Worm (Caenorhabditis elegans): ENCODE data around the gene K04C2.8.

K04C2.8 gene

DNA sequence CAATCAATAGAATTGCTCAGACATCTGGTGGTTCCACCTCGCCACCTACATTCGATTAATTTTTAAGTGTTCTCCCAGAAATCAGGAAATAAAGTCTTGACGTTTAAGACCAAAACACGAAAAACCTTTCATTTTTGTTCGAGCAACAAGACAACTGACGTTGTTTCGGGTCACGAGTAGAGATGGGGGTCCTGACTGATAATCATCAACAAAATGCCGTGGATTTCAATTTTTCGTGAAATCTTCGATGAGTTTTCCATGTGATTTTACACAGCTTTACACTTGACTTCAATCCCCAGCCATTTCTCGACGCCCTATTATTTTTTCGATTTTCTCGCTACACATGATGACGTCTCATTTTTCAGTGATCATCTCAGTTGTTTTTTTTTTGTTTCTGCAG is 971 bp downstream of the K04C2.8 start (continued):
- TF ChIP-seq ceh-44 (GFP tag; IDR thresholded peaks at IDR 0.05) (no peak), nhr-11 (tag; optimal IDR thresholded peaks at IDR 0.05) (peak; percentile 45), ctbp-1 (GFP tag; IDR thresholded peaks at IDR 0.05) (no peak), lsy-2 (tag; optimal IDR thresholded peaks at IDR 0.05) (no peak)

DNA sequence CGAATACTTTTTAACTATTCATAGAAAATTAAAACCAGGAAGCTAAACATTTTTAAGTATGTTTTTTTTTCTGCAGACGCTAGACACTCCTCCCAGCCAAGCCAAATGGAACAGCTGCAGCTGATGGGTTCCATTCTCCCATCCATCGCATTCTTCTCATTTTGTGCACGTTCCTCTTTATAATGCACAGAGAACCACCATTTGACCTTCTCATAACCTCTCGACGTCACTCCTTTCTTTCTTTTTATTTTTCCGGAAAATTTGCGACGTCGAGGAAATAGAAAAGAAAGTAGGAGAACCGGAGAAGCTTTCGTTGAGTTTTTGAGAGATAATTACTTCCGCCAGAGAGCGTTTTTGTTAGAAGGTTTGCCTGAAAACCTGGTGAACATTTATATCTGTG is 1.6 kb downstream of the K04C2.8 start:
- TF ChIP-seq hif-1 (tag; optimal IDR thresholded peaks at IDR 0.05): peak in 1 of 2 experiments; percentile 90
- no peak for TF ChIP-seq lim-7 (GFP tag; IDR thresholded peaks at IDR 0.05)
- TF ChIP-seq aha-1 (tag): peak; percentile 92
- peak; percentile 36 for TF ChIP-seq mep-1 (tag; optimal IDR thresholded peaks at IDR 0.05)
- TF ChIP-seq lsy-2 (tag; optimal IDR thresholded peaks at IDR 0.05): peak in 1 of 2 experiments; percentile 31
- TF ChIP-seq T26A8.4 (GFP tag; IDR thresholded peaks at IDR 0.05): 0 out of 2 replicates have a peak, but pooled peaks have one; percentile 49
- peak; percentile 16; the same call in 1 of the 2 replicates for TF ChIP-seq ctbp-1 (GFP tag; IDR thresholded peaks at IDR 0.05)
- TF ChIP-seq php-3 (GFP tag; IDR thresholded peaks at IDR 0.05): no peak
- TF ChIP-seq hlh-11 (tag; optimal IDR thresholded peaks at IDR 0.05): peak; percentile 6

DNA sequence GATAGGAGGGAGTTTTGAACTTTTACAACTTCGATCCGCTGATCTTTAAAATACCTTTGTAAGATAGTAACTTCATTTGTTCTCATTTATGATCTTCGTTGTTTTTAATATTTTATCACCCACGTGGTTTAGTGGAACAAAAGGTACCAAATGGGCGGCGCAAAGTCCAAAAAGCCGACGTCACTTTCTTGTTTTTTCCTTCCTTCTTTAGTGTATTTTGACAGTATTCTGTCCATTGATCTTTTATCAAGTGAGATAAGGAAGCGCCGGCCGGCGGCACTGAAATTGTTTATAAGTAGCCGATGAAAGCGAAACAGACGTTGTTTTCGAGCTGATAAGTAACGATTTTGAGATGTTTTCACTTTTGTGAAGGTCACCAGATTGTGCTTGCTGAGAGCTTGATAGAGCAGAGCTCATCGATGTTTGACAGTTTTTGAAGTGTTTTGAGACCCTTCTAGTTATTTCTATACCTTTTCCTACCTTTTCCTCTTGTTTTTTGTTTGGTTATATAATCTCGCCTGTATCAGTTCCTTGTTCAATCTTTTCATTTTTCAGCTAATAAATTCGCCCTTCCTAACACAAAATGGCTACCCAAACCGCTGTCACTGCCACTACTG is 2.5 kb downstream of the K04C2.8 start, which contains the start of gene K04C2.3:
Gene K04C2.3 (plus strand): TSS at position 556 of the 617 bp plus-strand sequence.
- TF ChIP-seq hlh-11 (tag; optimal IDR thresholded peaks at IDR 0.05) (peak; percentile 70), nhr-77 (tag; optimal IDR thresholded peaks at IDR 0.05) (no peak), arid-1 (GFP tag; conservative IDR thresholded peaks at IDR 0.05) (no peak), daf-16 (GFP tag; optimal IDR thresholded peaks at IDR 0.05) (no peak), daf-16 (tag; optimal IDR thresholded peaks at IDR 0.05) (peak; percentile 86), nhr-28 (tag; optimal IDR thresholded peaks at IDR 0.05) (peak; percentile 1), nhr-10 (tag; optimal IDR thresholded peaks at IDR 0.05) (peak; percentile 23), R02D3.7 (tag; optimal IDR thresholded peaks at IDR 0.05) (no peak), dmd-6 (GFP tag; IDR thresholded peaks at IDR 0.05) (peak; percentile 21; the same call in 1 of the 2 replicates), mdl-1 (tag; optimal IDR thresholded peaks at IDR 0.05) (peak in 1 of 2 experiments; percentile 53), dve-1 (tag; optimal IDR thresholded peaks at IDR 0.05; ENCODE audit: insufficient read depth) (peak; percentile 88), unc-62 (GFP tag; optimal IDR thresholded peaks at IDR 0.05 in 1 of 2) (peak in 1 of 2 experiments; percentile 95), unc-62 (tag; optimal IDR thresholded peaks at IDR 0.05) (no peak), unc-130 (GFP tag; optimal IDR thresholded peaks at IDR 0.05) (no peak), nhr-102 (tag; optimal IDR thresholded peaks at IDR 0.05) (peak; percentile 27), fos-1 (tag; optimal IDR thresholded peaks at IDR 0.05) (no peak), ceh-20 (GFP tag; IDR thresholded peaks at IDR 0.05) (0 out of 2 replicates have a peak, but pooled peaks have one; percentile 19)

DNA sequence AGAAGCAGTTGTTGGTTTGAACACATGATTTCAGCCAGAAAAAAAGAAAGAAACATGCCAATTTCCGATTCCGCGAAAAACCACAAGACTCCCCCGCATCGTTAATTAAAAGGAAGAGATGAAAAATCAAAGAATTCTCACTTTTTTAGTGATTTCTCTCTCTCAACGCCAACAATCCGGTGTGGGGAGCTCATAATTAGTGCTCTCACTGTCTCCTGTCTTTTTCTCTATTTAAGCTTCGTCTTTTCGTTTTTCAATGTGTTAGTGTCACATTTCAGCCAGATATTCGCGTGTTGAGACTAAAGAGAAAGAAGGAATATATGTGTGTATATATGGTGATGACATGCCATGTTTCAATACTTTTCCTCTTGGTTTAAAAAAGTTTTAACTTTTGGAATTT is 3.6 kb downstream of the K04C2.8 start:
- no peak for TF ChIP-seq lin-38 (GFP tag; IDR thresholded peaks at IDR 0.05)
- no peak for TF ChIP-seq dmd-6 (GFP tag; IDR thresholded peaks at IDR 0.05)
- TF ChIP-seq pqm-1 (tag; optimal IDR thresholded peaks at IDR 0.05): no peak
- no peak for TF ChIP-seq R02D3.7 (tag; optimal IDR thresholded peaks at IDR 0.05)
- TF ChIP-seq ama-1 (optimal IDR thresholded peaks at IDR 0.05): peak; percentile 1
- no peak for TF ChIP-seq nhr-10 (tag; optimal IDR thresholded peaks at IDR 0.05)
- TF ChIP-seq lsy-2 (tag; optimal IDR thresholded peaks at IDR 0.05): peak; percentile 5 to 64
- no peak for TF ChIP-seq nhr-76 (tag; optimal IDR thresholded peaks at IDR 0.05)
- TF ChIP-seq nhr-102 (tag; optimal IDR thresholded peaks at IDR 0.05): no peak
- no peak for TF ChIP-seq Y75B8A.6 (GFP tag; IDR thresholded peaks at IDR 0.05)
- TF ChIP-seq nhr-11 (tag; optimal IDR thresholded peaks at IDR 0.05): peak; percentile 32
- no peak for TF ChIP-seq mdl-1 (tag; optimal IDR thresholded peaks at IDR 0.05)
- no peak for TF ChIP-seq F44E2.7 (GFP tag; IDR thresholded peaks at IDR 0.05)
- no peak for TF ChIP-seq zfp-2 (tag; optimal IDR thresholded peaks at IDR 0.05)
- peak; percentile 10 for TF ChIP-seq F37D6.2 (tag; optimal IDR thresholded peaks at IDR 0.05)
- no peak for TF ChIP-seq spr-3 (GFP tag; optimal IDR thresholded peaks at IDR 0.05)
- TF ChIP-seq nhr-48 (tag; optimal IDR thresholded peaks at IDR 0.05): no peak
- TF ChIP-seq T20F7.1 (GFP tag; optimal IDR thresholded peaks at IDR 0.05): no peak
- no peak for TF ChIP-seq ces-1 (GFP tag; optimal IDR thresholded peaks at IDR 0.05)
- TF ChIP-seq aly-2 (tag; optimal IDR thresholded peaks at IDR 0.05): no peak
- TF ChIP-seq ZK337.2 (GFP tag; IDR thresholded peaks at IDR 0.05): 0 out of 2 replicates have a peak, but pooled peaks have one; percentile 12
- TF ChIP-seq lin-39 (tag; optimal IDR thresholded peaks at IDR 0.05): no peak
- TF ChIP-seq mep-1 (tag; optimal IDR thresholded peaks at IDR 0.05): peak; percentile 48
- no peak for TF ChIP-seq nhr-42 (GFP tag; IDR thresholded peaks at IDR 0.05)
- no peak for TF ChIP-seq nhr-111 (GFP tag; optimal IDR thresholded peaks at IDR 0.05)
- TF ChIP-seq F49E8.2 (tag; optimal IDR thresholded peaks at IDR 0.05; ENCODE audit: borderline replicate concordance): no peak
- no peak for TF ChIP-seq madf-5 (GFP tag; IDR thresholded peaks at IDR 0.05)
